Fruit fly (Drosophila melanogaster) whole organism, prepupa: Measurements from ENCODE around the gene CG3868.

ENCODE experiments used
- Blimp-1 ChIP-seq: fragments of 200-800 bp; sonication (Bioruptor generic); optimal IDR thresholded peaks from 3 replicates; lab custom pipeline; 2017; ENCODE audit warnings: missing biosample characterization, missing genetic modification characterization, mild to moderate bottlenecking, moderate library complexity, missing genetic modification reagents
- CG10631 ChIP-seq: fragments of 200-800 bp; sonication (Bioruptor generic); optimal IDR thresholded peaks from 2 replicates; lab custom pipeline; 2016; ENCODE audit warnings: missing biosample characterization, missing genetic modification characterization
- CG11762 ChIP-seq: fragments of 200-800 bp; sonication (Bioruptor generic); optimal IDR thresholded peaks from 3 replicates; lab custom pipeline; 2016; ENCODE audit warnings: missing biosample characterization, missing genetic modification characterization; ENCODE audit not compliant: insufficient read depth
- CG11902 ChIP-seq: fragments of 200-800 bp; sonication (Bioruptor generic); optimal IDR thresholded peaks from 3 replicates; lab custom pipeline; 2016; ENCODE audit warnings: missing biosample characterization, missing genetic modification characterization
- CG15336 ChIP-seq: fragments of 200-800 bp; sonication (Bioruptor generic); IDR thresholded peaks from 2 replicates; pipeline ENCODE4 v1.3.6; 2022; ENCODE audit warnings: missing biosample characterization, missing genetic modification characterization
- CG1621 ChIP-seq: fragments of 200-800 bp; sonication (Bioruptor generic); optimal IDR thresholded peaks from 3 replicates; lab custom pipeline; 2018; ENCODE audit warnings: missing biosample characterization, mild to moderate bottlenecking, missing genetic modification characterization
- CG16779 ChIP-seq: fragments of 200-800 bp; sonication (Bioruptor generic); optimal IDR thresholded peaks from 3 replicates; lab custom pipeline; 2017; ENCODE audit warnings: missing biosample characterization, mild to moderate bottlenecking, missing genetic modification characterization
- CG31627 ChIP-seq: fragments of 200-800 bp; sonication (Bioruptor generic); optimal IDR thresholded peaks from 3 replicates; lab custom pipeline; 2016; ENCODE audit warnings: missing biosample characterization, missing genetic modification characterization
- CG32006 ChIP-seq: fragments of 200-800 bp; sonication (Bioruptor generic); optimal IDR thresholded peaks from 3 replicates; lab custom pipeline; 2017; ENCODE audit warnings: missing biosample characterization, mild to moderate bottlenecking, missing genetic modification characterization
- CG34406 ChIP-seq: fragments of 200-800 bp; sonication (Bioruptor generic); optimal IDR thresholded peaks from 3 replicates; lab custom pipeline; 2016; ENCODE audit warnings: missing biosample characterization, missing genetic modification characterization
- CG4318 ChIP-seq: fragments of 200-800 bp; sonication (Bioruptor generic); optimal IDR thresholded peaks from 3 replicates; lab custom pipeline; 2017; ENCODE audit warnings: missing biosample characterization, mild to moderate bottlenecking, missing genetic modification characterization
- CG6276 ChIP-seq: fragments of 200-800 bp; sonication (Bioruptor generic); optimal IDR thresholded peaks from 2 replicates; lab custom pipeline; 2017; ENCODE audit warnings: missing biosample characterization, mild to moderate bottlenecking, missing genetic modification characterization
- CG6792 ChIP-seq: fragments of 200-800 bp; sonication (Bioruptor generic); optimal IDR thresholded peaks from 3 replicates; lab custom pipeline; 2016; ENCODE audit warnings: missing biosample characterization, missing genetic modification characterization
- CG6808 ChIP-seq: fragments of 200-800 bp; sonication (Bioruptor generic); optimal IDR thresholded peaks from 3 replicates; lab custom pipeline; 2017; ENCODE audit warnings: missing biosample characterization, missing genetic modification characterization, mild to moderate bottlenecking, moderate library complexity, missing genetic modification reagents
- CG6854 ChIP-seq: fragments of 200-800 bp; sonication (Bioruptor generic); optimal IDR thresholded peaks from 2 replicates; lab custom pipeline; 2017; ENCODE audit warnings: missing biosample characterization, mild to moderate bottlenecking, missing genetic modification characterization
- CG7368 ChIP-seq: fragments of 200-800 bp; sonication (Bioruptor generic); optimal IDR thresholded peaks from 3 replicates; lab custom pipeline; 2016; ENCODE audit warnings: missing biosample characterization, missing genetic modification characterization
- CG8119 ChIP-seq: fragments of 200-800 bp; sonication (Bioruptor generic); IDR thresholded peaks from 3 replicates; pipeline ENCODE4 v1.3.6; 2022; ENCODE audit warnings: missing biosample characterization, missing genetic modification characterization
- CG9139 ChIP-seq: fragments of 200-800 bp; sonication (Bioruptor generic); optimal IDR thresholded peaks from 3 replicates; lab custom pipeline; 2017; ENCODE audit warnings: missing biosample characterization, mild to moderate bottlenecking, missing genetic modification characterization
- Eip75B ChIP-seq: fragments of 200-800 bp; sonication (Bioruptor generic); optimal IDR thresholded peaks from 3 replicates; lab custom pipeline; 2016; ENCODE audit warnings: missing biosample characterization, missing genetic modification characterization
- Eip93F ChIP-seq: fragments of 200-800 bp; sonication (Bioruptor generic); optimal IDR thresholded peaks from 2 replicates; lab custom pipeline; 2016; ENCODE audit warnings: missing biosample characterization, mild to moderate bottlenecking, missing genetic modification characterization
- Ets21C ChIP-seq: fragments of 200-800 bp; sonication (Bioruptor generic); optimal IDR thresholded peaks from 3 replicates; lab custom pipeline; 2016; ENCODE audit warnings: missing biosample characterization, missing genetic modification characterization
- Ets96B ChIP-seq: fragments of 200-800 bp; optimal IDR thresholded peaks from 2 replicates; lab custom pipeline; 2019; ENCODE audit warnings: missing biosample characterization, mild to moderate bottlenecking, missing genetic modification characterization, moderate library complexity
- Gug ChIP-seq: fragments of 200-800 bp; sonication (Bioruptor generic); IDR thresholded peaks from 2 replicates; pipeline ENCODE4 v1.3.6; 2022; ENCODE audit warnings: missing biosample characterization, missing genetic modification characterization
- Hr38 ChIP-seq: sonication (Bioruptor generic); optimal IDR thresholded peaks from 2 replicates; lab custom pipeline; 2016; ENCODE audit warnings: missing biosample characterization, missing genetic modification characterization
- Hr39 ChIP-seq: fragments of 200-800 bp; sonication (Bioruptor generic); optimal IDR thresholded peaks from 2 replicates; lab custom pipeline; 2016; ENCODE audit warnings: missing biosample characterization, missing genetic modification characterization
- Hr4 ChIP-seq: fragments of 200-800 bp; sonication (Bioruptor generic); optimal IDR thresholded peaks from 3 replicates; lab custom pipeline; 2016; ENCODE audit warnings: missing biosample characterization, missing genetic modification characterization
- Lpt ChIP-seq: fragments of 200-800 bp; sonication (Bioruptor generic); optimal IDR thresholded peaks from 3 replicates; lab custom pipeline; 2016; ENCODE audit warnings: missing biosample characterization, missing genetic modification characterization
- Met ChIP-seq: fragments of 200-800 bp; sonication (Bioruptor generic); optimal IDR thresholded peaks from 3 replicates; lab custom pipeline; 2016; ENCODE audit warnings: missing biosample characterization, missing genetic modification characterization
- OdsH ChIP-seq: fragments of 200-800 bp; sonication (Bioruptor generic); optimal IDR thresholded peaks from 3 replicates; lab custom pipeline; 2016; ENCODE audit warnings: missing biosample characterization, missing genetic modification characterization
- Smox ChIP-seq: fragments of 200-800 bp; sonication (Bioruptor generic); optimal IDR thresholded peaks from 3 replicates; lab custom pipeline; 2016; ENCODE audit warnings: missing biosample characterization, missing genetic modification characterization
- Sox14 ChIP-seq: fragments of 200-800 bp; sonication (Bioruptor generic); optimal IDR thresholded peaks from 3 replicates; lab custom pipeline; 2016; ENCODE audit warnings: missing biosample characterization, missing genetic modification characterization
- Sox15 ChIP-seq: fragments of 200-800 bp; sonication (Bioruptor generic); optimal IDR thresholded peaks from 3 replicates; lab custom pipeline; 2016; ENCODE audit warnings: missing biosample characterization, missing genetic modification characterization
- achi ChIP-seq: fragments of 200-800 bp; sonication (Bioruptor generic); optimal IDR thresholded peaks from 3 replicates; lab custom pipeline; 2016; ENCODE audit warnings: missing biosample characterization, missing genetic modification characterization
- acj6 ChIP-seq: fragments of 200-800 bp; sonication (Bioruptor generic); optimal IDR thresholded peaks from 3 replicates; lab custom pipeline; 2016; ENCODE audit warnings: missing biosample characterization, missing genetic modification characterization
- cyc ChIP-seq: fragments of 200-800 bp; sonication (Bioruptor generic); optimal IDR thresholded peaks from 3 replicates; lab custom pipeline; 2016; ENCODE audit warnings: missing biosample characterization, missing genetic modification characterization
- dac ChIP-seq: fragments of 200-800 bp; sonication (Bioruptor generic); optimal IDR thresholded peaks from 2 replicates; lab custom pipeline; 2017; ENCODE audit warnings: missing biosample characterization, mild to moderate bottlenecking, missing genetic modification characterization
- dsx ChIP-seq: fragments of 200-800 bp; optimal IDR thresholded peaks from 3 replicates; lab custom pipeline; 2019; ENCODE audit warnings: missing biosample characterization, mild to moderate bottlenecking, missing genetic modification characterization, moderate library complexity; ENCODE audit not compliant: poor library complexity, severe bottlenecking
- eg ChIP-seq: fragments of 200-800 bp; sonication (Bioruptor generic); IDR thresholded peaks from 3 replicates; pipeline ENCODE4 v1.3.6; 2022; ENCODE audit warnings: missing biosample characterization, missing genetic modification characterization
- fd59A ChIP-seq: fragments of 200-800 bp; sonication (Bioruptor generic); optimal IDR thresholded peaks from 2 replicates; lab custom pipeline; 2017; ENCODE audit warnings: missing biosample characterization, mild to moderate bottlenecking, missing genetic modification characterization, missing genetic modification reagents
- fd85E ChIP-seq: fragments of 200-800 bp; sonication (Bioruptor generic); optimal IDR thresholded peaks from 3 replicates; lab custom pipeline; 2016; ENCODE audit warnings: missing biosample characterization, missing genetic modification characterization
- fkh ChIP-seq: fragments of 200-800 bp; sonication (Bioruptor generic); optimal IDR thresholded peaks from 3 replicates; lab custom pipeline; 2017; ENCODE audit warnings: missing biosample characterization, mild to moderate bottlenecking, missing genetic modification characterization, moderate library complexity
- lz ChIP-seq: fragments of 200-800 bp; sonication (Bioruptor generic); optimal IDR thresholded peaks from 3 replicates; lab custom pipeline; 2016; ENCODE audit warnings: missing biosample characterization, missing genetic modification characterization
- net ChIP-seq: fragments of 200-800 bp; sonication (Bioruptor generic); optimal IDR thresholded peaks from 3 replicates; lab custom pipeline; 2016; ENCODE audit warnings: missing biosample characterization, missing genetic modification characterization
- pdm3 ChIP-seq: fragments of 200-800 bp; sonication (Bioruptor generic); optimal IDR thresholded peaks from 3 replicates; lab custom pipeline; 2016; ENCODE audit warnings: missing biosample characterization, missing genetic modification characterization
- salr ChIP-seq, 2 experiments: fragments of 200-800 bp; sonication (Bioruptor generic); optimal IDR thresholded peaks; 3 replicates each; lab custom pipeline; 2016 to 2018; ENCODE audit warnings: missing biosample characterization in 2 of 2, missing genetic modification characterization in 2 of 2, mild to moderate bottlenecking in 1 of 2
- topi ChIP-seq: fragments of 200-800 bp; sonication (Bioruptor generic); optimal IDR thresholded peaks from 3 replicates; lab custom pipeline; 2016; ENCODE audit warnings: missing biosample characterization, missing genetic modification characterization
- vri ChIP-seq: fragments of 200-800 bp; sonication (Bioruptor generic); optimal IDR thresholded peaks from 3 replicates; lab custom pipeline; 2016; ENCODE audit warnings: missing biosample characterization, mild to moderate bottlenecking, missing genetic modification characterization

The CG3868 gene

DNA sequence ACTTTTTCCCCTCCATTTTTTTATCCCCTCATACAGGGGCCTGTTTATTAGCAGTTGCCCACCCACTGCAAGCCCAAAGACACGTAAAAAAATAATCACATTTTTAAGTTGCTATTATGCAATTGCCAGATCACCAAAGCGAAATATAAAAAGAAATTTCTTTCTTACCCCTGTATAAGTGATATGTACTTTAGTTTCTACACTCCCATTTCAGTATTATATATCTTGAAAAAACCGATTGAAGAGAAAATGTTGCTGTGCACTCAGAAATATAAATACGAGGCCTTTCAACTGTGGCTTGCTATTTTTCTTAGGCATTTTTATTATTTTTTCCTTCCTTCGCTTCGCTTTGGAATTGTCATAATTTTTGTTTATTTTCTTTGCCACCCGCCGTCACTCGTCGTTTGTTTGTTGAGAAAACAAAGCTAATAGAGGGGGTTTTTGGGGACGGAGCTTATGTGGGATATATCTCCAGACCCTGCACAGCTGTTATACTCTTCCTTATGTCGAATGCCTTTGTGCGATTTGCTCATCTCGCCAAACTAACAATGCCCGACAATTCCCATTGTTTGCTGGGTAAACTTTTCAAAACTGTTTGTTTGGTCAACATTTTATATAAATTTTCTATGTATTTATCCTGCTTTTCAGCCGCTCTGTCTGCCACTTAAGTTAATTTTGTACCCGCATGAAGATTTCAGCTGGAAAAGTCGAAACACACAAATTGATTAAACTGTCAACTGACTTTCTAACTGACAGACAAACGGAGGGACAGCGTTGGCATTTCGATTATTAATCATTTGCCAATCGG is 48.0 kb downstream of the CG3868 start (continued):
- TF ChIP-seq fd59A (GFP tag; lab: Kevin White, UChicago) (no peak), Eip93F (no peak), Smox (GFP tag; lab: Kevin White, UChicago) (no peak), Sox15 (GFP tag; lab: Kevin White, UChicago) (no peak), lz (GFP tag; lab: Kevin White, UChicago) (no peak), Met (GFP tag; lab: Kevin White, UChicago) (no peak), dsx (no peak), Hr38 (GFP tag; lab: Kevin White, UChicago) (no peak), Ets96B (tag; lab: Kevin White, UChicago) (peak; percentile 17), net (GFP tag; lab: Kevin White, UChicago) (peak; percentile 18), pdm3 (GFP tag; lab: Kevin White, UChicago) (peak; percentile 8), Hr4 (GFP tag; lab: Kevin White, UChicago) (peak; percentile 55), CG4318 (no peak), CG11902 (no peak), CG1621 (tag; lab: Kevin White, UChicago) (no peak), cyc (GFP tag; lab: Kevin White, UChicago) (no peak)

DNA sequence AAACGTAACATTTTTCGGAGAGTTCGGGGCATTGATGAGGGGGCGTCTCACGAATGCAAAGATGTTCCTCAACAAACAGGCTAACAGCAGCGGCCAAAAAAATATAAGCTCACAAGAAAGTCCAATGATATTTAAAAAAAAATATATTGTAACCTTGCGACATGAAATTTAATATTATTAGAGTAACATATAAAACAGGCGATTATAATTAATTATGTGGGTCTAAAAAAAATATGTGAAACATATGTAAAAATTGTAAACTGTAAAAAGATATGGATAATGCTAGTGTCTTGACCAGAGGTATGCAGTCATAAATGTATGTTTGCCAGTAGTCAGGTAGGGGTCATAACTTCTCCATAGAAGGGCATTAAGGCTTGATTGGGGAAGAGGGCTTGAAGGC is 49.4 kb downstream of the CG3868 start:
- TF ChIP-seq CG16779 (tag; lab: Kevin White, UChicago): no peak
- TF ChIP-seq CG10631 (GFP tag; lab: Kevin White, UChicago): peak; percentile 50
- TF ChIP-seq pdm3 (GFP tag; lab: Kevin White, UChicago): peak; percentile 57
- TF ChIP-seq Met (GFP tag; lab: Kevin White, UChicago): peak; percentile 47
- TF ChIP-seq Hr4 (GFP tag; lab: Kevin White, UChicago): peak; percentile 49
- peak; percentile 21 for TF ChIP-seq CG1621 (tag; lab: Kevin White, UChicago)
- TF ChIP-seq acj6 (GFP tag; lab: Kevin White, UChicago): peak; percentile 65
- TF ChIP-seq CG4318: peak; percentile 42
- no peak for TF ChIP-seq fd85E (GFP tag; lab: Kevin White, UChicago)
- TF ChIP-seq CG6854 (GFP tag; lab: Kevin White, UChicago): peak; percentile 2
- peak in 1 of 2 experiments; percentile 48 for TF ChIP-seq salr (GFP tag; optimal IDR thresholded peaks at IDR 0.05; lab: Kevin White, UChicago)
- TF ChIP-seq Sox14: peak; percentile 55
- no peak for TF ChIP-seq Blimp-1 (GFP tag; lab: Kevin White, UChicago)
- TF ChIP-seq CG34406 (GFP tag; lab: Kevin White, UChicago): peak; percentile 55
- peak; percentile 68 for TF ChIP-seq OdsH
- peak; percentile 30 for TF ChIP-seq fd59A (GFP tag; lab: Kevin White, UChicago)
- TF ChIP-seq CG15336 (GFP tag; lab: Robert Waterston, UW): peak; percentile 63
- TF ChIP-seq CG9139 (GFP tag; lab: Kevin White, UChicago): peak; percentile 4
- peak; percentile 24 for TF ChIP-seq CG31627 (GFP tag; lab: Kevin White, UChicago)
- no peak for TF ChIP-seq Eip93F
- TF ChIP-seq CG11762 (GFP tag; lab: Kevin White, UChicago): no peak
- TF ChIP-seq Hr39 (GFP tag; lab: Kevin White, UChicago): peak; percentile 49
- no peak for TF ChIP-seq Gug (GFP tag; lab: Robert Waterston, UW)
- TF ChIP-seq CG32006: peak; percentile 63
- TF ChIP-seq vri (GFP tag; lab: Kevin White, UChicago): peak; percentile 22
- TF ChIP-seq CG7368: no peak
- peak; percentile 34 for TF ChIP-seq CG6276 (GFP tag; lab: Kevin White, UChicago)
- TF ChIP-seq Sox15 (GFP tag; lab: Kevin White, UChicago): no peak
- no peak for TF ChIP-seq fkh (GFP tag; lab: Kevin White, UChicago)
- no peak for TF ChIP-seq Lpt (GFP tag; lab: Kevin White, UChicago)
- peak; percentile 46 for TF ChIP-seq lz (GFP tag; lab: Kevin White, UChicago)
- TF ChIP-seq CG6792: peak; percentile 30
- 0 out of 3 replicates have a peak, but pooled peaks have one; percentile 39 for TF ChIP-seq eg
- TF ChIP-seq dac (GFP tag; lab: Kevin White, UChicago): no peak
- TF ChIP-seq achi: peak; percentile 66
- TF ChIP-seq CG8119 (GFP tag; lab: Robert Waterston, UW): peak; percentile 56; the same call in 2 of the 3 replicates
- no peak for TF ChIP-seq cyc (GFP tag; lab: Kevin White, UChicago)
- peak; percentile 47 for TF ChIP-seq Eip75B (GFP tag; lab: Kevin White, UChicago)
- TF ChIP-seq CG6808 (GFP tag; lab: Kevin White, UChicago): peak; percentile 9
- peak; percentile 20 for TF ChIP-seq Ets21C (GFP tag; lab: Kevin White, UChicago)
- peak; percentile 41 for TF ChIP-seq topi (GFP tag; lab: Kevin White, UChicago)
- TF ChIP-seq net (GFP tag; lab: Kevin White, UChicago): peak; percentile 44
